Fruit fly (Drosophila melanogaster): ENCODE results near the gene nab.
A peak's percentile ranks its signal among the peaks of the same experiment; 100 is the strongest.

The nab gene

DNA sequence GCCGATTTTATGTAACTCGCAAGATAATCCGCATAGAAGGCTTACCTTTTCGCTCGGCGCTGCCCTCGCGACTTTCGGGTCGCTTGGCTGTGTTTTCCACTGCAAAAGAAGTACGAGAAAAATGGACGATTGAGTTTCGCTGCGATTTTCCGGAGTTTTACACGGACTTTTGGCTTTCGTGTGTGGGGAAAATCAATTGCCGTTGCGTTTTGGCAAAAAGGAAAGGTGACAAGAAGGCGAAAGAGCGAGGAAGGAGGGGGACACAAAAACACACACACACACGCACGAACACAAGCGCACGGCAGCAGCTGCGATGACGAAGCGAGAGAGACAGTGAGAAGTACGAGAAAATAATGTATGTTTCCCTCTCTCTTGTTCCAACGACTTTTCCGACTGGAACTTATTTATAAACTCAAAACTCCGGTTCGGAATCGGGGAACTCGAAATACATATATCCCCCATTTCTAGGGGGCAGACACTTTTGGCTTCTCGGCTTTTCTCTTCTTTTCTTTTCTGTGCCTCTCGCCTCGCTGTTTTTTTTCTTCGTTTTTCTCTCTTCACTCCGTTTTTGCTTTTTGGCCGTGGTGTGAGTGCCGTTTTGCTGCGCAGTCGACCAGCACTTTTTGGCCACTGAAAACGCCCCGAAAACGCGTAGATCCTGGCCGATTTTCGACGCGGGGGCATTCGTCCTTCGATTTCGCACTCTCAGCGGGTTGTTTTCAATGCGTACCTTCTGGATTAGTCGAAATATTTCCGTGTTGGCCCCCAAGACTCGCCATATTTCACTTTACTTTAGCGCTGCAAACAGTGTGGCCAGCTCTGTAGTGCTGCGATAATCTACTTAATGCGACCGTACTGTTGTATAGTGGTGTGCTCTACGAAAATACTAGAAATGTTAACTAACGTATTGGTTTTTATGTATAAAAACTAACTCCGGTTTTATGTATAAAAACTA is 26.7 kb downstream of the nab start, which contains the start of gene ens:
Gene ens (minus strand): TSS at position 827 of the 955 bp plus-strand sequence.
- TF ChIP-seq ttk (optimal IDR thresholded peaks at IDR 0.05): no peak
- no peak for TF ChIP-seq Myc (optimal IDR thresholded peaks at IDR 0.05)
- TF ChIP-seq insv (optimal IDR thresholded peaks at IDR 0.05): no peak
- no peak for TF ChIP-seq Sin3A (optimal IDR thresholded peaks at IDR 0.05)
- TF ChIP-seq h (optimal IDR thresholded peaks at IDR 0.05): no peak
- TF ChIP-seq psq (optimal IDR thresholded peaks at IDR 0.05): no peak

DNA sequence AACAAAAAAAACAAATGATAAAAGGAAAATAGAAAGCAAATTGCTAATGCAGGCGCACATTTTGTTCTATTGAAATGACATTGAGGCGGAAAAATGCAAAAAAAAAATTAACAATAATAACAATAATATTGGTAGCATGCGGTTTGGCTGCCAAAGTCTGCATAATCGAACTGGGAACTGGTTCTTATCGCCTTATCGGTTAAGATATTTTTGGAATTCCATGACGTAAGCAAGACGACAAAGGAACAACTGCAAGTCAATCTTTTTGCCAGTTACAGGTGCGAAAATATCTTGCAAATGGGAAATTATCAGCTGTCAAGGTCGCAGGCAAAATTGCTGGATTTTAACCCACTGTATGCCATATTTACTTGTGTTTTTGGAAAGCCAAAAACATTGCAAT is 28.1 kb downstream of the nab start:
- no peak for TF ChIP-seq insv (optimal IDR thresholded peaks at IDR 0.05)

DNA sequence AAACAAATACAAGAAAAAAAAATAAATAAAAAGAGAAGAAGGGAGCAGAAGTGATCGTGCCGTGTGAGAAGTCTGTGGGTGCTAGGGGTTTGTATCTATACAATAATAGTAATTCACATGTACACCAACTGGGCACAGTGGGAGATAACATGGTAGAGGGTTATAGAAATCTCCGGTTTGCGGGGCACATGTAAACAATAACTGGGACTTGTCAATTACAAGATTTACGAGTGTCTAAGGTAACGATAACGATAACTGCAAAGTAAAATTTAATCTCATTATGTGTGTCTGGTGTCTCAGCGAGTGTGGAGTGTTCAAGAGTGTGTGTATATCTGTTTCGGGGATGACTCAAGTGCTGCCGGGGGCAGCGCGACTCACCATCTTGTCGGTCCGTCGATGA is 30.0 kb downstream of the nab start:
- TF ChIP-seq h (optimal IDR thresholded peaks at IDR 0.05) (no peak), insv (optimal IDR thresholded peaks at IDR 0.05) (no peak), Myc (optimal IDR thresholded peaks at IDR 0.05) (no peak), ttk (optimal IDR thresholded peaks at IDR 0.05) (no peak)

DNA sequence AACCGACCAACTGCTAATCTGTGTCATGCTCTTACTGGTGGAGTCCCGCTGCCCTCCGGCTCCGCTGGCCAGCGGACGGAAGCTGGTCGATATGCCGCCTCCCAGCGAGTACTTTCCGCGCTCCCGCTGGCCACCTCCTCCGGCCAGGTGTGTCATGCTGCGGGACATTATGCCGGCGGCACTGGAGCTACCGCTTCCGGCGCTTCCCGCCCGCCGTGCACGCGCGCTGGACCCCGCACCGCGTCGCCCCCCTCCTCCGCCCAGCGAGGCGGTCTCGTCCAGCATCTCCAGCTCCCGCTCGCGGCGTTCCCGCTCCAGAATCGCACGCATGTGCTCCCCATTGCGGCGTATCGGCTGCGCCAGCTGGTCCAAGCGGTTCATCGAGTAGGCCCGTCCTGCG is 32.2 kb downstream of the nab start:
- TF ChIP-seq insv (optimal IDR thresholded peaks at IDR 0.05) (no peak), ttk (optimal IDR thresholded peaks at IDR 0.05) (no peak), psq (optimal IDR thresholded peaks at IDR 0.05) (no peak), Myc (optimal IDR thresholded peaks at IDR 0.05) (no peak), Sin3A (optimal IDR thresholded peaks at IDR 0.05) (no peak), h (optimal IDR thresholded peaks at IDR 0.05) (no peak)

DNA sequence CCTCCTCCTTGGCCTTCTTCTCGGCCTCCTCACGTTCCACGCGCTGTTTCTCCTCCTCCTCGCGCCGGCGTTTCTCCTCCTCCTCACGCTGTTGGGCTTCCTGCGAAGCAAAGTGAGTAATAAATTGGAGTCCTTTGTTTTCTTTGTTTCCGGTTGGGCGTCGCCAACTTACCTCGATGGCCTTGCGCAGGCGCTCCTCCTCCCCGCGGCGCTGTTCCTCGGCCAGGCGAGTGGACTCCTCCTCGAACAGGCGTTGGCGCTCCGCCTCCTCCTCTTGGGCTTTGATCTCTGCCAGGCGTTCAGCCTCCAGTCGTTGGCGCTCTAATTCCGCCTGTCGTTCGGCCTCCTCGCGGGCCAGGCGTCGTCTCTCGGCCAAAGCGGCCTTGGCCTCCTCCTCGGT is 35.0 kb downstream of the nab start:
- no peak for TF ChIP-seq Sin3A (optimal IDR thresholded peaks at IDR 0.05)
- no peak for TF ChIP-seq Myc (optimal IDR thresholded peaks at IDR 0.05)
- no peak for TF ChIP-seq insv (optimal IDR thresholded peaks at IDR 0.05)
- TF ChIP-seq h (optimal IDR thresholded peaks at IDR 0.05): no peak
- no peak for TF ChIP-seq psq (optimal IDR thresholded peaks at IDR 0.05)
- TF ChIP-seq ttk (optimal IDR thresholded peaks at IDR 0.05): no peak

DNA sequence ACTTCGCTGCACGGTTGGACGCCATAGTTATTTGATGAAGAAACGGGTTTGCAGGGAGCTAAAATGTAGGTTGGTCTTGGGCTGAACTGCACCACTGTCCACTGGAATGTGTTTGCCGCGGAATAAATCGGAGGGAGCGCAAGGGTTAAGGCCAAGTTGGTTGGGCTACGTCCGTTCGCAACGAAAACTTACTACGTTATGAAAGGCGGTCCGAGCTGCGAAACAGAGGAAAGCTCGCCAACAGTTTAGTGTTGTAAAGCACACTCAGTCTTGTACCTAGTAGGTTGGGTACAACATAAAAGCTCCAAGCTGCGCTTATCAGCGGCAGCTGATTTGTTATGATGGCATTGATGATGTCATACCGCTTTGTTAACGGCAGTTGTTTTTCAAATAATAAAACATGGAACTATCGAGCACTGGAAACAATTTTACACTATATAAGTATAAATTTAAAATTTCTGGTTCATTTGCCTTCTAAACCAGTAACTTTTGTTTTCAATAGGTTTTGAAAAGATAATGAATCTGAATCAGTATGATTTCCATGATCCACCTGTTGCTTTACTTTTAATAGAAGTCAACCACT is 38.5 kb downstream of the nab start, which contains the start of gene Chd64:
Gene Chd64 (minus strand): TSS at position 204 of the 583 bp plus-strand sequence.
- TF ChIP-seq Sin3A (optimal IDR thresholded peaks at IDR 0.05) (no peak), insv (optimal IDR thresholded peaks at IDR 0.05) (no peak), Myc (optimal IDR thresholded peaks at IDR 0.05) (no peak), ttk (optimal IDR thresholded peaks at IDR 0.05) (no peak), psq (optimal IDR thresholded peaks at IDR 0.05) (no peak), h (optimal IDR thresholded peaks at IDR 0.05) (no peak)

DNA sequence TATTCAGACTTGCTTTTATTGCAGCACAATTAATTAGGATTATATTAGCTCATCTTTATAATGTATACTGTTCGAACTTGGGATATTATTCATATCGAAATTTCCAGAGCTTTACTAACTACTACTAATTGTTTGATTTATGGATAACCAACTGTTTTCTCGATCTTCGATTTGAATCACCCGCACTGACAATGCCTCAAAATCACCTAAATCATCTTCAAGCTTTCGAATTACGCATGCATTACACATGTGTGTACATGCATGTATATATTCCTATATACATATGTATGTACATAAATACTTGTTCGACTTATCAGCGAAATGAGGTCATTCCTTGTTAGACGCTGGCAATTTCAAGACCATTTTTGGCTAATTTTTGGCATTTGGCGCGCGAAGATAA is 39.1 kb downstream of the nab start:
- TF ChIP-seq h (optimal IDR thresholded peaks at IDR 0.05) (no peak), insv (optimal IDR thresholded peaks at IDR 0.05) (no peak), Myc (optimal IDR thresholded peaks at IDR 0.05) (no peak)

DNA sequence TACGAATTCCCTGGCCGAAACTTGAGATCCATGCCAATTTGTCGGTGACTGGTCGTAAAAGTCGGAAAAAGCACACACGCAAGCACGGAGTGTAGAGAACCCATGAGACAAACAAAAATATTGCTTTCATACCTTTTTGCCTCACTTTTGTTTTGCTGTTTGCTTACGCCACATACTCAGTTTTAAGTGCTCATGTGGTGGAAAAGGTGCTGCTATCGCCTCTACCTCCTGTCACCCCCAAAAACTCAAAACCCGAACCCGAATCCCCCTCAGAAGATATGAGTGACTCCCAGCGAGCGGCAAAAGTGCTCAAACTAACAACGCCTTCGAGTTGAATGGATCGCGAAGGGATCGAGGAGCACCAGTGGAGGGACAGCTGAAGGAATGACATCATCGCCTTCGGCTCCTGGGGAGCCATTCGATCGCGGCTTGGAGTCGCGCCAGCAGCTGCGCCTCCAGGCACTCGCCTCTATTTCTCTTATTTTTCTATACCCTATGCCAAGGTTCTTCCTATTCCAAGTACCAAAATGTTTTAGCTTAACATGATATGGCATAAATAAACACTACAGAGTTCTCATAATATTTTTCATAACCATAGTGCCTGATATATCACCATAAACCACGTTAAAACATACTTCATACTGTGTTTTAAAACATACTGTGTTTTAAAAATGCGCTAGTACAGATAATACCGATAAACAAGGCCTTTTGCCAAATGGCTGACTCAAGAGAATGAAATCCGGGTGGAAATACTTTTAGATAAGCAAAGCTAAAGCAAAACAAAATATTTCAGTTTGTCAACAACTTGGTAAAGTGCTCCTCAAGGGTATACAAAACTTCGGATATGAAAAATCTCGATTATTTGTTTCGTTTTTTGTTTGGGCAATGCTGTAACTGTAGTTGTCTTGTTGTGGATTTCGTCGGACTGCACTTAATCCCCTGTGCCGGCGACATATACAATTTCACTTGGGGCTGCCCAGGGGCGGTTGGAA is 40.1 kb downstream of the nab start:
- TF ChIP-seq Myc (optimal IDR thresholded peaks at IDR 0.05) (no peak), ttk (optimal IDR thresholded peaks at IDR 0.05) (peak; percentile 16)

DNA sequence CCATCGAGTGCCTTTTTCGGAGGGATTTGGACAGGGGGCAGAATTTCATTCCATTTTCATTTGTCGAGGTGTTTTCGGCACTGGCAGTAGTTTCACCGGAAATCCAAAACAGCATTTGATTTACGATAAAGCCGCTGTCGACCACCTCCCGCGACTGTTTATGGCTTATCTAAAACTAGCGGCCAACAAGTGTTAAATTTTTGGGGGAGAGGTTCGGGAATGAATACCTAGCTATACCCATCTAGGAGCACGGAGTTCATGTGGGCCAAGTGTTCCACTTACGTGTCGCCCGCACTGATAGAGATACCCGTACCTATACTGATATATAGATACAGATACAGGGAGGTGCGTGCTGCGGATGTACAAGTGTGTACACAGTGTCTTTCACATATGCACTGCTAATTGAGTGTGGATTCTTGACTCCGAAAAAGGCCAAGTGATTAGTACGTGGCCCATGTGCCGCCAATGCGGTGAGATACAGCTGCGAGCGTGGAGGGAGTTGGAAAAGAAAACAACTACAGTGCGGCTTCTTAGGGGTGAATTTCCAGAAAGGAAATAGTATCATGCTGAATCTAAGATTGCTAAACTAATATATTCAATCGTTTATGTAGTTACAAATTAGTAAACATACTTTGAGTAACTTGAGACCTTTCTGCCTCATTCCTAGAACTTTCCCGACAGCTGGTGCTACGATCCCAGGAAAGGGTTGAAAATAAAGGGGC is 40.9 kb downstream of the nab start:
- no peak for TF ChIP-seq Myc (optimal IDR thresholded peaks at IDR 0.05)
- no peak for TF ChIP-seq Sin3A (optimal IDR thresholded peaks at IDR 0.05)
- no peak for TF ChIP-seq insv (optimal IDR thresholded peaks at IDR 0.05)
- no peak for TF ChIP-seq ttk (optimal IDR thresholded peaks at IDR 0.05)
- TF ChIP-seq psq (optimal IDR thresholded peaks at IDR 0.05): no peak
- TF ChIP-seq h (optimal IDR thresholded peaks at IDR 0.05): no peak

DNA sequence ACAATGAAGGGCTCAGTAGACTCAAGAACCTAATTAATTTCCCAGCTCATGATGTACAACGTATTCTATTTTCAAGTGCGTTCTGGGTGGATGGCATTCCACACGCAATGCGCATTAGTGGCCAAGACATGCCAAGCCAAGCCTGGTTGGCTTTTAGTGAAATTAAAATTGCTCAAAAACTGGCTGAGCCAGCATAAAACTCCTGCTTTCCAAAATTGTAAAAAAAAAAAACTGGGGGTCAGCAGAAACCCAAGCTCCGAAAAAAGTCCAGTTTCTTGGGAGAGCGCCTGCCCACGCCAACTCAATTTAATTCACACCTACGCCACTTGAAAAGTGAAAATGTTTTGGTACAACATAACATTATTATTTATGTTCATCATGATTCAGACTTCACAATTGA is 42.4 kb downstream of the nab start:
- TF ChIP-seq h (optimal IDR thresholded peaks at IDR 0.05): no peak
- no peak for TF ChIP-seq Sin3A (optimal IDR thresholded peaks at IDR 0.05)
- TF ChIP-seq ttk (optimal IDR thresholded peaks at IDR 0.05): no peak

DNA sequence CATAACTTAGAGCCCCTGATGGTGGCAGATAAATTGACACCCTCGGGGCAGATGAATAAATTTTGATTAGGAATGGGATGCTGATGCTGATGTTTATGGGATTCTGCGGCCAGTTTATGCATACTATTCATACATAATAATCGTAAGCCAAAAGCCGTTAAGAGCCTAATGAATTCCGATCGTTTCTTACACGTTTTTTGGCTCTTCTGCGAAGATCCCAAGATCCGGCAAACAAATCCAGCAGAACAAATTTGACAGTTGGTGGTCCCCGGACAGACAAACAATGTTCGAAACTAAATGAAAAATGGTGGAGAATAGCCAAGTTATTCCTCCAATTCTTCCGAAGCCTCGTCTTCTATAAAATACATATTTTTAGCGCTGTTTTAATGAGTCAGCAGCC is 43.2 kb downstream of the nab start:
- TF ChIP-seq insv (optimal IDR thresholded peaks at IDR 0.05) (no peak), h (optimal IDR thresholded peaks at IDR 0.05) (no peak), ttk (optimal IDR thresholded peaks at IDR 0.05) (no peak), Myc (optimal IDR thresholded peaks at IDR 0.05) (no peak), psq (optimal IDR thresholded peaks at IDR 0.05) (no peak), Sin3A (optimal IDR thresholded peaks at IDR 0.05) (no peak)

Data from Kc167 (cell line).